Worm (Caenorhabditis elegans): ENCODE measurements around the gene F57A8.7.

The F57A8.7 gene

DNA sequence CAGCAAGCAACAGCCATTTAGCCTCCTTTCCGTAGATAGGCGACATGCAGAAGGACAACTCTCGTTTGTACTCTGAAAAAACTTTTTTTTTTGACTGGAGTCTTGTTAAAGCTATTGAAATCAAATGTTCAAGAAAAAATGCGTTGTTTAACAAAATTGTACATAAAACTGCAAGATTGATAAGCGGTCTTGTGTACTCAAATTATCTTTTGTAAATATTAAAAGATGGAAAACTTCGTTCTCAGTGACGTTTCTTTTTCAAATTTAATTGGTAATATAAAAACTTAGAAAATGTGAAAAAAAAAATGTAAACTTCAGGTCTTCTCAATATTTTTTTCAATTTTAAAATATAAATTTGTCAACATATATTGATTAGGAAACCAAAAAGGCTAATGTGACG, 35.6 kb downstream of the F57A8.7 start:
- no peak for TF ChIP-seq ceh-43 (GFP tag; optimal IDR thresholded peaks at IDR 0.05)
- TF ChIP-seq unc-120 (tag; optimal IDR thresholded peaks at IDR 0.05; ENCODE audit: poor library complexity, severe bottlenecking), result no peak
- no peak for TF ChIP-seq tbx-8 (GFP tag; optimal IDR thresholded peaks at IDR 0.05)
- TF ChIP-seq hlh-1 (tag; optimal IDR thresholded peaks at IDR 0.05), result no peak
- no peak for TF ChIP-seq lsy-2 (tag; optimal IDR thresholded peaks at IDR 0.05)
- TF ChIP-seq M03D4.4 (tag; optimal IDR thresholded peaks at IDR 0.05), result no peak
- no peak for TF ChIP-seq flh-1 (GFP tag; optimal IDR thresholded peaks at IDR 0.05)
- TF ChIP-seq nhr-76 (tag; optimal IDR thresholded peaks at IDR 0.05), result no peak
- no peak for TF ChIP-seq lin-13 (tag; optimal IDR thresholded peaks at IDR 0.05)
- no peak for TF ChIP-seq lin-32 (GFP tag; optimal IDR thresholded peaks at IDR 0.05)
- no peak for TF ChIP-seq elt-3 (tag; optimal IDR thresholded peaks at IDR 0.05)
- TF ChIP-seq blmp-1 (tag; optimal IDR thresholded peaks at IDR 0.05), result no peak
- no peak for TF ChIP-seq cnd-1 (tag; optimal IDR thresholded peaks at IDR 0.05)
- TF ChIP-seq sem-2 (GFP tag; optimal IDR thresholded peaks at IDR 0.05), result no peak
- no peak for TF ChIP-seq sptf-1 (tag; optimal IDR thresholded peaks at IDR 0.05)
- no peak for TF ChIP-seq snpc-4 (tag; optimal IDR thresholded peaks at IDR 0.05)
- no peak for TF ChIP-seq elt-1 (tag; optimal IDR thresholded peaks at IDR 0.05; ENCODE audit: borderline replicate concordance, insufficient read depth)
- TF ChIP-seq pha-4 (tag; optimal IDR thresholded peaks at IDR 0.05), result no peak
- TF ChIP-seq drap-1 (GFP tag; optimal IDR thresholded peaks at IDR 0.05), result no peak
- TF ChIP-seq nhr-12 (tag; optimal IDR thresholded peaks at IDR 0.05), result no peak

- no peak for TF ChIP-seq nhr-28 (tag; optimal IDR thresholded peaks at IDR 0.05)
- no peak for TF ChIP-seq ztf-11 (tag; optimal IDR thresholded peaks at IDR 0.05)
- TF ChIP-seq nhr-2 (tag; optimal IDR thresholded peaks at IDR 0.05), result no peak
- TF ChIP-seq tbx-8 (GFP tag; optimal IDR thresholded peaks at IDR 0.05), result no peak
Observed at ce11 chrV:10112187-10112586, 36.6 kb downstream of the F57A8.7 start, which contains the start of gene C08B6.3. Gene C08B6.3 (minus strand): TSS chrV:10112287.

- TF ChIP-seq ceh-39 (tag; optimal IDR thresholded peaks at IDR 0.05), result no peak
- TF ChIP-seq ceh-43 (GFP tag; optimal IDR thresholded peaks at IDR 0.05), result no peak
- no peak for TF ChIP-seq nhr-12 (tag; optimal IDR thresholded peaks at IDR 0.05)
- TF ChIP-seq ham-2 (GFP tag; optimal IDR thresholded peaks at IDR 0.05), result no peak
- TF ChIP-seq bed-3 (GFP tag; optimal IDR thresholded peaks at IDR 0.05), result no peak
- TF ChIP-seq mab-5 (tag; optimal IDR thresholded peaks at IDR 0.05), result no peak
- no peak for TF ChIP-seq pha-4 (tag; optimal IDR thresholded peaks at IDR 0.05)
- no peak for TF ChIP-seq nhr-28 (tag; optimal IDR thresholded peaks at IDR 0.05)
- TF ChIP-seq snpc-4 (tag; optimal IDR thresholded peaks at IDR 0.05), result no peak
- no peak for TF ChIP-seq unc-39 (tag; optimal IDR thresholded peaks at IDR 0.05)
- TF ChIP-seq unc-62 (GFP tag; optimal IDR thresholded peaks at IDR 0.05), result no peak
- no peak for TF ChIP-seq nhr-237 (tag; optimal IDR thresholded peaks at IDR 0.05)
- no peak for TF ChIP-seq lsy-2 (tag; optimal IDR thresholded peaks at IDR 0.05)
- no peak for TF ChIP-seq tbx-8 (GFP tag; optimal IDR thresholded peaks at IDR 0.05)
- no peak for TF ChIP-seq ceh-83 (GFP tag; optimal IDR thresholded peaks at IDR 0.05)
- no peak for TF ChIP-seq unc-120 (tag; optimal IDR thresholded peaks at IDR 0.05; ENCODE audit: poor library complexity, severe bottlenecking)
- no peak for TF ChIP-seq drap-1 (GFP tag; optimal IDR thresholded peaks at IDR 0.05)
- TF ChIP-seq flh-1 (GFP tag; optimal IDR thresholded peaks at IDR 0.05), result no peak
Observed at ce11 chrV:10114329-10114728, 38.8 kb downstream of the F57A8.7 start, which contains the start of gene cht-5. Gene cht-5 (plus strand): TSS chrV:10114629.

ce11 chrV:10117465-10117864, 41.9 kb downstream of the F57A8.7 start, which contains the start of gene C08B6.5:
Gene C08B6.5 (plus strand): TSS chrV:10117765.
- TF ChIP-seq unc-62 (GFP tag; optimal IDR thresholded peaks at IDR 0.05) (no peak), nhr-2 (tag; optimal IDR thresholded peaks at IDR 0.05) (no peak), unc-39 (tag; optimal IDR thresholded peaks at IDR 0.05) (no peak), mls-2 (tag; optimal IDR thresholded peaks at IDR 0.05) (no peak), nhr-76 (tag; optimal IDR thresholded peaks at IDR 0.05) (no peak), nhr-12 (tag; optimal IDR thresholded peaks at IDR 0.05) (no peak), ceh-39 (tag; optimal IDR thresholded peaks at IDR 0.05) (no peak), nhr-237 (tag; optimal IDR thresholded peaks at IDR 0.05) (no peak), lin-13 (tag; optimal IDR thresholded peaks at IDR 0.05) (no peak), ceh-83 (GFP tag; optimal IDR thresholded peaks at IDR 0.05) (no peak), lin-32 (GFP tag; optimal IDR thresholded peaks at IDR 0.05) (no peak), ceh-43 (GFP tag; optimal IDR thresholded peaks at IDR 0.05) (no peak), zip-8 (tag; optimal IDR thresholded peaks at IDR 0.05) (no peak), sem-2 (GFP tag; optimal IDR thresholded peaks at IDR 0.05) (no peak), ztf-11 (tag; optimal IDR thresholded peaks at IDR 0.05) (no peak), unc-120 (tag; optimal IDR thresholded peaks at IDR 0.05; ENCODE audit: poor library complexity, severe bottlenecking) (no peak), nhr-28 (tag; optimal IDR thresholded peaks at IDR 0.05) (no peak), bed-3 (GFP tag; optimal IDR thresholded peaks at IDR 0.05) (no peak), drap-1 (GFP tag; optimal IDR thresholded peaks at IDR 0.05) (no peak)

Measured in whole organism, mixed stage, embryonic.